Fruit fly (Drosophila melanogaster) whole organism, prepupa: ENCODE data around the gene Dsp1.

Source experiments
- CG10631 ChIP-seq: fragments of 200-800 bp; sonication (Bioruptor generic); optimal IDR thresholded peaks from 2 replicates; lab custom pipeline; 2016; ENCODE audit warnings: missing biosample characterization, missing genetic modification characterization
- CG11294 ChIP-seq: fragments of 200-800 bp; sonication (Bioruptor generic); IDR thresholded peaks from 2 replicates; pipeline ENCODE4 v1.3.6; 2022; ENCODE audit warnings: missing biosample characterization, missing genetic modification characterization
- CG11762 ChIP-seq: fragments of 200-800 bp; sonication (Bioruptor generic); optimal IDR thresholded peaks from 3 replicates; lab custom pipeline; 2016; ENCODE audit warnings: missing biosample characterization, missing genetic modification characterization; ENCODE audit not compliant: insufficient read depth
- CG11902 ChIP-seq: fragments of 200-800 bp; sonication (Bioruptor generic); optimal IDR thresholded peaks from 3 replicates; lab custom pipeline; 2016; ENCODE audit warnings: missing biosample characterization, missing genetic modification characterization
- CG15336 ChIP-seq: fragments of 200-800 bp; sonication (Bioruptor generic); IDR thresholded peaks from 2 replicates; pipeline ENCODE4 v1.3.6; 2022; ENCODE audit warnings: missing biosample characterization, missing genetic modification characterization
- CG1621 ChIP-seq: fragments of 200-800 bp; sonication (Bioruptor generic); optimal IDR thresholded peaks from 3 replicates; lab custom pipeline; 2018; ENCODE audit warnings: missing biosample characterization, mild to moderate bottlenecking, missing genetic modification characterization
- CG16779 ChIP-seq: fragments of 200-800 bp; sonication (Bioruptor generic); optimal IDR thresholded peaks from 3 replicates; lab custom pipeline; 2017; ENCODE audit warnings: missing biosample characterization, mild to moderate bottlenecking, missing genetic modification characterization
- CG3032 ChIP-seq: fragments of 200-800 bp; optimal IDR thresholded peaks from 2 replicates; lab custom pipeline; 2019; ENCODE audit warnings: missing biosample characterization, mild to moderate bottlenecking, missing genetic modification characterization, moderate library complexity
- CG32006 ChIP-seq: fragments of 200-800 bp; sonication (Bioruptor generic); optimal IDR thresholded peaks from 3 replicates; lab custom pipeline; 2017; ENCODE audit warnings: missing biosample characterization, mild to moderate bottlenecking, missing genetic modification characterization
- CG34406 ChIP-seq: fragments of 200-800 bp; sonication (Bioruptor generic); optimal IDR thresholded peaks from 3 replicates; lab custom pipeline; 2016; ENCODE audit warnings: missing biosample characterization, missing genetic modification characterization
- CG6163 ChIP-seq: fragments of 200-800 bp; sonication (Bioruptor generic); IDR thresholded peaks from 3 replicates; pipeline ENCODE4 v1.3.6; 2022; ENCODE audit warnings: missing biosample characterization, missing genetic modification characterization
- CG6276 ChIP-seq: fragments of 200-800 bp; sonication (Bioruptor generic); optimal IDR thresholded peaks from 2 replicates; lab custom pipeline; 2017; ENCODE audit warnings: missing biosample characterization, mild to moderate bottlenecking, missing genetic modification characterization
- CG6808 ChIP-seq: fragments of 200-800 bp; sonication (Bioruptor generic); optimal IDR thresholded peaks from 3 replicates; lab custom pipeline; 2017; ENCODE audit warnings: missing biosample characterization, missing genetic modification characterization, mild to moderate bottlenecking, moderate library complexity, missing genetic modification reagents
- CG6854 ChIP-seq: fragments of 200-800 bp; sonication (Bioruptor generic); optimal IDR thresholded peaks from 2 replicates; lab custom pipeline; 2017; ENCODE audit warnings: missing biosample characterization, mild to moderate bottlenecking, missing genetic modification characterization
- CG8119 ChIP-seq: fragments of 200-800 bp; sonication (Bioruptor generic); IDR thresholded peaks from 3 replicates; pipeline ENCODE4 v1.3.6; 2022; ENCODE audit warnings: missing biosample characterization, missing genetic modification characterization
- CG8319 ChIP-seq: fragments of 200-800 bp; sonication (Bioruptor generic); optimal IDR thresholded peaks from 3 replicates; lab custom pipeline; 2016; ENCODE audit warnings: missing biosample characterization, missing genetic modification characterization
- Eip78C ChIP-seq: fragments of 200-800 bp; sonication (Bioruptor generic); peaks from one replicate; lab custom pipeline; 2016; ENCODE audit warnings: missing biosample characterization, missing genetic modification characterization
- Ets21C ChIP-seq: fragments of 200-800 bp; sonication (Bioruptor generic); optimal IDR thresholded peaks from 3 replicates; lab custom pipeline; 2016; ENCODE audit warnings: missing biosample characterization, missing genetic modification characterization
- Ets96B ChIP-seq: fragments of 200-800 bp; optimal IDR thresholded peaks from 2 replicates; lab custom pipeline; 2019; ENCODE audit warnings: missing biosample characterization, mild to moderate bottlenecking, missing genetic modification characterization, moderate library complexity
- Hr39 ChIP-seq: fragments of 200-800 bp; sonication (Bioruptor generic); optimal IDR thresholded peaks from 2 replicates; lab custom pipeline; 2016; ENCODE audit warnings: missing biosample characterization, missing genetic modification characterization
- Hr4 ChIP-seq: fragments of 200-800 bp; sonication (Bioruptor generic); optimal IDR thresholded peaks from 3 replicates; lab custom pipeline; 2016; ENCODE audit warnings: missing biosample characterization, missing genetic modification characterization
- Lpt ChIP-seq: fragments of 200-800 bp; sonication (Bioruptor generic); optimal IDR thresholded peaks from 3 replicates; lab custom pipeline; 2016; ENCODE audit warnings: missing biosample characterization, missing genetic modification characterization
- Sox14 ChIP-seq: fragments of 200-800 bp; sonication (Bioruptor generic); optimal IDR thresholded peaks from 3 replicates; lab custom pipeline; 2016; ENCODE audit warnings: missing biosample characterization, missing genetic modification characterization
- Sox15 ChIP-seq: fragments of 200-800 bp; sonication (Bioruptor generic); optimal IDR thresholded peaks from 3 replicates; lab custom pipeline; 2016; ENCODE audit warnings: missing biosample characterization, missing genetic modification characterization
- achi ChIP-seq: fragments of 200-800 bp; sonication (Bioruptor generic); optimal IDR thresholded peaks from 3 replicates; lab custom pipeline; 2016; ENCODE audit warnings: missing biosample characterization, missing genetic modification characterization
- cyc ChIP-seq: fragments of 200-800 bp; sonication (Bioruptor generic); optimal IDR thresholded peaks from 3 replicates; lab custom pipeline; 2016; ENCODE audit warnings: missing biosample characterization, missing genetic modification characterization
- dac ChIP-seq: fragments of 200-800 bp; sonication (Bioruptor generic); optimal IDR thresholded peaks from 2 replicates; lab custom pipeline; 2017; ENCODE audit warnings: missing biosample characterization, mild to moderate bottlenecking, missing genetic modification characterization
- dsx ChIP-seq: fragments of 200-800 bp; optimal IDR thresholded peaks from 3 replicates; lab custom pipeline; 2019; ENCODE audit warnings: missing biosample characterization, mild to moderate bottlenecking, missing genetic modification characterization, moderate library complexity; ENCODE audit not compliant: poor library complexity, severe bottlenecking
- eg ChIP-seq: fragments of 200-800 bp; sonication (Bioruptor generic); IDR thresholded peaks from 3 replicates; pipeline ENCODE4 v1.3.6; 2022; ENCODE audit warnings: missing biosample characterization, missing genetic modification characterization
- fd59A ChIP-seq: fragments of 200-800 bp; sonication (Bioruptor generic); optimal IDR thresholded peaks from 2 replicates; lab custom pipeline; 2017; ENCODE audit warnings: missing biosample characterization, mild to moderate bottlenecking, missing genetic modification characterization, missing genetic modification reagents
- fd85E ChIP-seq: fragments of 200-800 bp; sonication (Bioruptor generic); optimal IDR thresholded peaks from 3 replicates; lab custom pipeline; 2016; ENCODE audit warnings: missing biosample characterization, missing genetic modification characterization
- fkh ChIP-seq: fragments of 200-800 bp; sonication (Bioruptor generic); optimal IDR thresholded peaks from 3 replicates; lab custom pipeline; 2017; ENCODE audit warnings: missing biosample characterization, mild to moderate bottlenecking, missing genetic modification characterization, moderate library complexity
- lz ChIP-seq: fragments of 200-800 bp; sonication (Bioruptor generic); optimal IDR thresholded peaks from 3 replicates; lab custom pipeline; 2016; ENCODE audit warnings: missing biosample characterization, missing genetic modification characterization
- pdm3 ChIP-seq: fragments of 200-800 bp; sonication (Bioruptor generic); optimal IDR thresholded peaks from 3 replicates; lab custom pipeline; 2016; ENCODE audit warnings: missing biosample characterization, missing genetic modification characterization
- spab ChIP-seq: fragments of 200-800 bp; sonication (Bioruptor generic); optimal IDR thresholded peaks from 2 replicates; lab custom pipeline; 2017; ENCODE audit warnings: missing biosample characterization, mild to moderate bottlenecking, missing genetic modification characterization, missing genetic modification reagents
- topi ChIP-seq: fragments of 200-800 bp; sonication (Bioruptor generic); optimal IDR thresholded peaks from 3 replicates; lab custom pipeline; 2016; ENCODE audit warnings: missing biosample characterization, missing genetic modification characterization
- vri ChIP-seq: fragments of 200-800 bp; sonication (Bioruptor generic); optimal IDR thresholded peaks from 3 replicates; lab custom pipeline; 2016; ENCODE audit warnings: missing biosample characterization, mild to moderate bottlenecking, missing genetic modification characterization

Dsp1 gene

dm6 chrX:16318858-16319557 lies 14.4 kb upstream of the Dsp1 start (continued):
- TF ChIP-seq CG10631 (peak; percentile 86), CG11294 (GFP tag; lab: Robert Waterston, UW) (0 out of 2 replicates have a peak, but pooled peaks have one; percentile 44), CG6276 (GFP tag; lab: Kevin White, UChicago) (peak; percentile 22), Ets21C (GFP tag; lab: Kevin White, UChicago) (peak; percentile 50), CG11902 (GFP tag; lab: Kevin White, UChicago) (peak; percentile 51), pdm3 (peak; percentile 85), CG1621 (tag; lab: Kevin White, UChicago) (peak; percentile 52), Eip78C (GFP tag; lab: Kevin White, UChicago) (peak; percentile 95), Ets96B (tag; lab: Kevin White, UChicago) (peak; percentile 74), CG6808 (GFP tag; lab: Kevin White, UChicago) (peak; percentile 44), fkh (peak; percentile 83), CG6163 (GFP tag; lab: Robert Waterston, UW) (peak; percentile 82), dsx (GFP tag; lab: Kevin White, UChicago) (peak; percentile 49), Lpt (GFP tag; lab: Kevin White, UChicago) (peak; percentile 72), CG34406 (peak; percentile 40)

dm6 chrX:16319558-16319924 lies 13.9 kb upstream of the Dsp1 start:
- TF ChIP-seq CG16779: no peak
- no peak for TF ChIP-seq eg
- no peak for TF ChIP-seq CG8319 (GFP tag; lab: Kevin White, UChicago)

dm6 chrX:16320197-16320921 lies 13.1 kb upstream of the Dsp1 start, which contains the start of gene Cyp1:
TSS of gene Cyp1 (minus strand) at chrX:16320370.
- peak; percentile 12 for TF ChIP-seq CG6854 (GFP tag; lab: Kevin White, UChicago)
- TF ChIP-seq CG15336 (GFP tag; lab: Robert Waterston, UW): peak; percentile 16
- TF ChIP-seq lz (GFP tag; lab: Kevin White, UChicago): peak; percentile 43
- TF ChIP-seq Sox15 (GFP tag; lab: Kevin White, UChicago): peak; percentile 20
- no peak for TF ChIP-seq dac (GFP tag; lab: Kevin White, UChicago)
- TF ChIP-seq topi (GFP tag; lab: Kevin White, UChicago): peak; percentile 32
- no peak for TF ChIP-seq CG34406
- TF ChIP-seq Ets96B (tag; lab: Kevin White, UChicago): no peak
- peak; percentile 22; the same call in 1 of the 2 replicates for TF ChIP-seq CG11294 (GFP tag; lab: Robert Waterston, UW)
- no peak for TF ChIP-seq CG11762 (GFP tag; lab: Kevin White, UChicago)
- TF ChIP-seq Eip78C (GFP tag; lab: Kevin White, UChicago): peak; percentile 76
- TF ChIP-seq Lpt (GFP tag; lab: Kevin White, UChicago): peak; percentile 2
- TF ChIP-seq Hr39 (GFP tag; lab: Kevin White, UChicago): no peak
- TF ChIP-seq spab (GFP tag; lab: Kevin White, UChicago): no peak
- no peak for TF ChIP-seq fd59A (GFP tag; lab: Kevin White, UChicago)
- peak; percentile 52 for TF ChIP-seq CG1621 (tag; lab: Kevin White, UChicago)
- TF ChIP-seq CG6808 (GFP tag; lab: Kevin White, UChicago): peak; percentile 33
- no peak for TF ChIP-seq CG8119 (GFP tag; lab: Robert Waterston, UW)
- TF ChIP-seq CG6163 (GFP tag; lab: Robert Waterston, UW): peak; percentile 64; the same call in 1 of the 3 replicates
- TF ChIP-seq eg: no peak; the same call in 2 of the 3 replicates
- TF ChIP-seq achi (GFP tag; lab: Kevin White, UChicago): peak; percentile 27
- no peak for TF ChIP-seq CG32006
- TF ChIP-seq CG3032 (tag; lab: Kevin White, UChicago): no peak
- TF ChIP-seq vri (GFP tag; lab: Kevin White, UChicago): peak; percentile 88
- TF ChIP-seq CG6276 (GFP tag; lab: Kevin White, UChicago): no peak
- peak; percentile 13 for TF ChIP-seq CG11902 (GFP tag; lab: Kevin White, UChicago)
- TF ChIP-seq cyc (GFP tag; lab: Kevin White, UChicago): peak; percentile 11
- TF ChIP-seq Sox14 (GFP tag; lab: Kevin White, UChicago): peak; percentile 17
- TF ChIP-seq fd85E: no peak
- TF ChIP-seq Hr4 (GFP tag; lab: Kevin White, UChicago): no peak
